Worm (Caenorhabditis elegans) whole organism, midembryonic: Measurements from ENCODE around the gene Y45G5AM.5.

ENCODE experiments used
- T22C8.4 ChIP-seq: fragments of 200-800 bp; sonication (Bioruptor generic); IDR thresholded peaks from 2 replicates; pipeline ENCODE4 v1.3.6; 2022; ENCODE audit warnings: missing genetic modification characterization, missing compliant biosample characterization
- cog-1 ChIP-seq: sonication (generic microtip); optimal IDR thresholded peaks from 2 replicates; lab custom pipeline; 2016; ENCODE audit warnings: missing genetic modification characterization, missing compliant biosample characterization
- flt-1 ChIP-seq: fragments of 200-800 bp; sonication (Bioruptor generic); IDR thresholded peaks from 2 replicates; pipeline ENCODE4 v1.3.6; 2022; ENCODE audit warnings: missing genetic modification characterization, missing compliant biosample characterization
- med-1 ChIP-seq: sonication (generic microtip); optimal IDR thresholded peaks from 2 replicates; lab custom pipeline; 2017; ENCODE audit warnings: missing genetic modification characterization, mild to moderate bottlenecking, missing compliant biosample characterization, antibody characterized with exemption, missing genetic modification reagents; ENCODE audit not compliant: insufficient read depth
- ref-1 ChIP-seq: fragments of 200-800 bp; sonication (Bioruptor generic); conservative IDR thresholded peaks from 2 replicates; pipeline ENCODE4 v1.3.6; 2022; ENCODE audit warnings: missing genetic modification reagents, missing genetic modification characterization, missing compliant biosample characterization
- tab-1 ChIP-seq: fragments of 200-800 bp; sonication (Bioruptor generic); IDR thresholded peaks from 2 replicates; pipeline ENCODE4 v1.3.6; 2022; ENCODE audit warnings: missing genetic modification characterization, missing compliant biosample characterization
- ztf-23 ChIP-seq: fragments of 200-800 bp; sonication (Bioruptor generic); IDR thresholded peaks from 2 replicates; pipeline ENCODE4 v1.3.6; 2022; ENCODE audit warnings: missing genetic modification reagents, missing genetic modification characterization, missing compliant biosample characterization
- ztf-29 ChIP-seq: fragments of 200-800 bp; sonication (Bioruptor generic); IDR thresholded peaks from 2 replicates; pipeline ENCODE4 v1.3.6; 2022; ENCODE audit warnings: missing genetic modification reagents, missing genetic modification characterization, missing compliant biosample characterization

DNA sequence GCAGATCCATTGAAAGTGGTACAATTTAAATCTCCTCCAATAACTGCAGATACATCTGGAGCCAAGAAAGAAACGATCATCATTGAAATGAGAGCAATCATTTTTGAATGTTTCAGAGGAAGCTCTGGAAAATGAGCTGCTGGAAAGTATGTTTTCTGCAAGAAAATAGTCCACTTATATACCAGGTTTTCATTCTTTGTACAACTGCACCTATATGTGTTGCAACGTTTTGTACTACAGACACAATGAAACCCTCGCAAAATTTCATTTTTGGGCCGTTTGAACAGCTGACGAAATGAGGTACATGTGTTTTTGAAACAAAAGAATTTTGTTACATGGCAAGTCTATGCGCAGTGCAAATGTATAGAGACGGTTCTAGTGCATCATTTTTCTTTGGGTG is 41.9 kb upstream of the Y45G5AM.5 start, which contains the start of gene T05B4.9:
- TF ChIP-seq tab-1 (GFP tag; lab: Robert Waterston, UW) = no peak
- TF ChIP-seq ztf-23 (GFP tag; lab: Robert Waterston, UW) = no peak
- no peak for TF ChIP-seq flt-1 (GFP tag; lab: Robert Waterston, UW)
- TF ChIP-seq ref-1 (GFP tag; lab: Robert Waterston, UW) = no peak
- no peak for TF ChIP-seq ztf-29 (GFP tag; lab: Robert Waterston, UW)
- TF ChIP-seq T22C8.4 (GFP tag; lab: Robert Waterston, UW) = no peak
- TF ChIP-seq med-1 = no peak
- TF ChIP-seq cog-1 (tag; lab: Kevin White, UChicago) = no peak
